Worm (Caenorhabditis elegans): ENCODE measurements around the gene Y25C1A.2.

Y25C1A.2 gene

ce11 chrII:3096060-3096459, 16.4 kb upstream of the Y25C1A.2 start, which contains the start of gene srg-23:
Gene srg-23, minus strand, starts transcription at chrII:3096160.
- TF ChIP-seq pha-4 (tag; optimal IDR thresholded peaks at IDR 0.05) (no peak), elt-4 (tag; optimal IDR thresholded peaks at IDR 0.05) (no peak), ztf-16 (tag; optimal IDR thresholded peaks at IDR 0.05) (no peak), rnt-1 (tag; optimal IDR thresholded peaks at IDR 0.05) (no peak), mec-3 (tag; optimal IDR thresholded peaks at IDR 0.05; ENCODE audit: borderline replicate concordance) (no peak), unc-3 (GFP tag; conservative IDR thresholded peaks at IDR 0.05) (no peak), unc-3 (tag; optimal IDR thresholded peaks at IDR 0.05) (no peak), pax-1 (tag; optimal IDR thresholded peaks at IDR 0.05) (no peak), fkh-10 (GFP tag; optimal IDR thresholded peaks at IDR 0.05) (no peak), unc-86 (tag; optimal IDR thresholded peaks at IDR 0.05) (no peak), ceh-24 (tag; optimal IDR thresholded peaks at IDR 0.05) (no peak), dve-1 (tag; optimal IDR thresholded peaks at IDR 0.05) (no peak), Y22D7AL.16 (tag; optimal IDR thresholded peaks at IDR 0.05) (no peak), ref-2 (tag; optimal IDR thresholded peaks at IDR 0.05) (no peak), K02D7.2 (tag; optimal IDR thresholded peaks at IDR 0.05) (no peak), ceh-2 (tag; optimal IDR thresholded peaks at IDR 0.05) (no peak), hlh-15 (tag; optimal IDR thresholded peaks at IDR 0.05) (no peak), sdc-2 (tag; optimal IDR thresholded peaks at IDR 0.05) (no peak), dmd-4 (tag; optimal IDR thresholded peaks at IDR 0.05; ENCODE audit: borderline replicate concordance) (no peak), nhr-11 (tag; optimal IDR thresholded peaks at IDR 0.05) (no peak), ets-4 (tag; optimal IDR thresholded peaks at IDR 0.05) (no peak)

- no peak for TF ChIP-seq sox-2 (GFP tag; IDR thresholded peaks at IDR 0.05)
- no peak for TF ChIP-seq unc-86 (tag; optimal IDR thresholded peaks at IDR 0.05)
- TF ChIP-seq hlh-13 (GFP tag; optimal IDR thresholded peaks at IDR 0.05), result no peak
- no peak for TF ChIP-seq pax-1 (tag; optimal IDR thresholded peaks at IDR 0.05)
- no peak for TF ChIP-seq odd-2 (tag; optimal IDR thresholded peaks at IDR 0.05)
- TF ChIP-seq tbx-7 (tag; optimal IDR thresholded peaks at IDR 0.05), result no peak
- no peak for TF ChIP-seq K02D7.2 (tag; optimal IDR thresholded peaks at IDR 0.05)
- TF ChIP-seq rnt-1 (tag; optimal IDR thresholded peaks at IDR 0.05), result no peak
- no peak for TF ChIP-seq ttx-3 (tag; optimal IDR thresholded peaks at IDR 0.05)
- TF ChIP-seq ama-1 (optimal IDR thresholded peaks at IDR 0.05), result no peak
- no peak for TF ChIP-seq ceh-45 (GFP tag; IDR thresholded peaks at IDR 0.05)
- no peak for TF ChIP-seq T23F11.4 (GFP tag; optimal IDR thresholded peaks at IDR 0.05)
- no peak for TF ChIP-seq K09A11.1 (tag; optimal IDR thresholded peaks at IDR 0.05; ENCODE audit: insufficient read depth)
- TF ChIP-seq eyg-1 (tag; optimal IDR thresholded peaks at IDR 0.05), result no peak
- TF ChIP-seq hlh-8 (tag; optimal IDR thresholded peaks at IDR 0.05), result no peak
- TF ChIP-seq nhr-232 (tag; optimal IDR thresholded peaks at IDR 0.05), result no peak
- no peak for TF ChIP-seq gmeb-2 (tag; optimal IDR thresholded peaks at IDR 0.05)
- no peak for TF ChIP-seq C38D4.7 (GFP tag; optimal IDR thresholded peaks at IDR 0.05)
- no peak for TF ChIP-seq ceh-14 (tag; optimal IDR thresholded peaks at IDR 0.05)
- no peak for TF ChIP-seq fax-1 (tag; optimal IDR thresholded peaks at IDR 0.05)
These were observed 15.6 kb upstream of the Y25C1A.2 start, which contains the start of gene Y25C1A.14 for ce11 chrII:3096857-3097256. Gene Y25C1A.14, minus strand, starts transcription at chrII:3096957.

- TF ChIP-seq pros-1 (tag; optimal IDR thresholded peaks at IDR 0.05) (no peak), nfya-1 (tag; optimal IDR thresholded peaks at IDR 0.05) (no peak), pha-4 (tag; optimal IDR thresholded peaks at IDR 0.05) (no peak), sdc-2 (tag; optimal IDR thresholded peaks at IDR 0.05) (no peak)
These were observed 11.9 kb upstream of the Y25C1A.2 start, which contains the start of gene srg-24 for ce11 chrII:3100546-3100945. Gene srg-24, minus strand, starts transcription at chrII:3100646.

ce11 chrII:3102018-3102417, 10.4 kb upstream of the Y25C1A.2 start, which contains the start of gene clec-121:
Gene clec-121, plus strand, starts transcription at chrII:3102318.
- TF ChIP-seq lim-6 (tag; optimal IDR thresholded peaks at IDR 0.05) (no peak), tbx-2 (tag; optimal IDR thresholded peaks at IDR 0.05) (no peak), madf-2 (tag; optimal IDR thresholded peaks at IDR 0.05) (no peak), hlh-15 (tag; optimal IDR thresholded peaks at IDR 0.05) (no peak), mec-3 (tag; optimal IDR thresholded peaks at IDR 0.05; ENCODE audit: borderline replicate concordance) (no peak), gmeb-2 (tag; optimal IDR thresholded peaks at IDR 0.05) (no peak), ceh-19 (GFP tag; optimal IDR thresholded peaks at IDR 0.05) (no peak), rnt-1 (tag; optimal IDR thresholded peaks at IDR 0.05) (no peak), Y22D7AL.16 (tag; optimal IDR thresholded peaks at IDR 0.05) (no peak), fkh-10 (GFP tag; optimal IDR thresholded peaks at IDR 0.05) (no peak), pat-9 (tag; optimal IDR thresholded peaks at IDR 0.05) (no peak), elt-4 (tag; optimal IDR thresholded peaks at IDR 0.05) (no peak), ama-1 (optimal IDR thresholded peaks at IDR 0.05) (no peak)
